Fruit fly (Drosophila melanogaster): ENCODE data around the gene CG12091.

DNA sequence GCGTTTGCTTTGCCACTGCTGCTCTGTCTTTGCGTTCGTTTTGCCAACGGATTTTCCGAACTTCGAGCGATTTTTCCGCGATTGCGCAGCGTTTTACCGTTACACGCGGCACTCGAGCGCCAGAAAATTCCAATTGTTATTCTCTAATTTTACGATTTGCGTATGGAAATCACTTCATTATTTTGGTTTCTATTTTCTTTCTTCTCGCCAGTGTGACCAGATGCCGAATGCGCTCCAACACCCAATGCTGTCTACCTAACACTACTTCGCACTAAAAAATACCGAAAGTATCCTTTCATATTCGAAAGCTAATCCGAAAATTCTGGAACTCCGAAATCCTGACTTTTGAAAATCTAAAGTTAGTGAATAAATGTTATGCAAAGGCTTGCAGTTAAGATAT is 40.2 kb downstream of the CG12091 start, which contains the start of gene CG12084:
- TF ChIP-seq CG14711 (tag; optimal IDR thresholded peaks at IDR 0.05) (no peak), CG5204 (GFP tag; optimal IDR thresholded peaks at IDR 0.05) (no peak)

All from whole organism, adult.